Worm (Caenorhabditis elegans): ENCODE results near the gene F17E9.5.

DNA sequence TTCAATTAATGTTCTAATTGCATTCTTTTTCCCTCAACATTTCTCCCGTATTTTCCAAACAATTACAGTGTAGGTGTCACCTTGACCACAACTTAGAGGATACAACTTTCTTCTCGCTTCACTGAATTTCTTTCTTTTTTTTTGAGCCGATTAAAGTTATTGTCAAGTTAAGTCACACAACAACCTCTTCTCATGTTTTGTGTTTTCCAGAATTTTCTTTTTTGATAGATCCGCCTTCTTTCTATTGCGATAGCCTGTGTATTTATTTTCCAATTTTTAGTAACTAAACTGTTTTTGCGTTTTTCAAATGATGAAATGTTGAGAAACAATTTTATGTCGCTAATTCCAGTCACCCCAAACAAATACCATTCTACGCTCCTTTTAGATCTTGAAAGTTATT, 20.0 kb upstream of the F17E9.5 start, which contains the start of gene F35H10.3:
- TF ChIP-seq ztf-11 (tag; optimal IDR thresholded peaks at IDR 0.05) (no peak), nhr-76 (tag; optimal IDR thresholded peaks at IDR 0.05) (no peak), nhr-237 (tag; optimal IDR thresholded peaks at IDR 0.05) (no peak), tbx-8 (GFP tag; optimal IDR thresholded peaks at IDR 0.05) (no peak), unc-62 (GFP tag; optimal IDR thresholded peaks at IDR 0.05) (no peak), unc-39 (tag; optimal IDR thresholded peaks at IDR 0.05) (no peak), snpc-4 (tag; optimal IDR thresholded peaks at IDR 0.05) (no peak), pha-4 (tag; optimal IDR thresholded peaks at IDR 0.05) (no peak), lsy-2 (tag; optimal IDR thresholded peaks at IDR 0.05) (no peak), ces-1 (GFP tag; optimal IDR thresholded peaks at IDR 0.05) (no peak), bed-3 (GFP tag; optimal IDR thresholded peaks at IDR 0.05) (no peak), nhr-12 (tag; optimal IDR thresholded peaks at IDR 0.05) (no peak)
